Fruit fly (Drosophila melanogaster) whole organism, embryonic: ENCODE data around the gene CG12521.

Experiments used
- CG12744 ChIP-seq: fragments of 200-800 bp; sonication (Bioruptor generic); optimal IDR thresholded peaks from 2 replicates; lab custom pipeline; 2016; ENCODE audit warnings: missing biosample characterization, missing genetic modification characterization
- CG13624 ChIP-seq: fragments of 200-800 bp; sonication (Bioruptor generic); optimal IDR thresholded peaks from 2 replicates; lab custom pipeline; 2016; ENCODE audit warnings: missing biosample characterization, missing genetic modification characterization
- CG3838 ChIP-seq: fragments of 200-800 bp; sonication (Bioruptor generic); optimal IDR thresholded peaks from 3 replicates; lab custom pipeline; 2016; ENCODE audit warnings: missing biosample characterization, missing genetic modification characterization
- CG4820 ChIP-seq: fragments of 200-800 bp; sonication (Bioruptor generic); optimal IDR thresholded peaks from 3 replicates; lab custom pipeline; 2016; ENCODE audit warnings: missing biosample characterization, missing genetic modification characterization
- Deaf1 ChIP-seq: fragments of 200-800 bp; optimal IDR thresholded peaks from 3 replicates; lab custom pipeline; 2019; ENCODE audit warnings: missing biosample characterization, mild to moderate bottlenecking, missing genetic modification characterization, moderate library complexity
- Hmx ChIP-seq: fragments of 200-800 bp; sonication (Bioruptor generic); optimal IDR thresholded peaks from 2 replicates; lab custom pipeline; 2016; ENCODE audit warnings: missing biosample characterization, missing genetic modification characterization
- Sry-δ ChIP-seq: fragments of 200-800 bp; sonication (Bioruptor generic); optimal IDR thresholded peaks from 2 replicates; lab custom pipeline; 2016; ENCODE audit warnings: missing biosample characterization, missing genetic modification characterization
- Vsx1 ChIP-seq: fragments of 200-800 bp; sonication (Bioruptor generic); optimal IDR thresholded peaks from 2 replicates; lab custom pipeline; 2017; ENCODE audit warnings: missing biosample characterization, mild to moderate bottlenecking, missing genetic modification characterization, missing genetic modification reagents
- bab2 ChIP-seq: fragments of 200-800 bp; sonication (Bioruptor generic); optimal IDR thresholded peaks from 2 replicates; lab custom pipeline; 2016; ENCODE audit warnings: missing biosample characterization, missing genetic modification characterization
- peb ChIP-seq: fragments of 200-800 bp; sonication (Bioruptor generic); IDR thresholded peaks from 2 replicates; pipeline ENCODE4 v1.3.6; 2022; ENCODE audit warnings: missing biosample characterization, missing genetic modification characterization
- sd ChIP-seq: fragments of 200-800 bp; sonication (Bioruptor generic); optimal IDR thresholded peaks from 3 replicates; lab custom pipeline; 2018; ENCODE audit warnings: missing biosample characterization, mild to moderate bottlenecking, missing genetic modification characterization, moderate library complexity

dm6 chr3L:11828730-11829129 is 18.9 kb downstream of the CG12521 start, which contains the start of gene CG7264:
- TF ChIP-seq CG4820 (GFP tag; lab: Kevin White, UChicago) (no peak), Vsx1 (GFP tag; lab: Kevin White, UChicago) (no peak), CG12744 (GFP tag; lab: Kevin White, UChicago) (no peak), sd (tag; lab: Kevin White, UChicago) (no peak), CG13624 (GFP tag; lab: Kevin White, UChicago) (no peak), CG3838 (GFP tag; lab: Kevin White, UChicago) (no peak), peb (GFP tag; lab: Robert Waterston, UW) (no peak), Hmx (no peak), Deaf1 (tag; lab: Kevin White, UChicago) (no peak), bab2 (GFP tag; lab: Kevin White, UChicago) (no peak), Sry-δ (no peak)
